Worm (Caenorhabditis elegans) whole organism, L4/young adult: ENCODE measurements around the gene M01B2.12.

Experiments used
- W03F9.2 ChIP-seq: fragments of 150-350 bp; optimal IDR thresholded peaks from 2 replicates; lab custom pipeline; 2014; ENCODE audit warnings: missing biosample characterization, missing genetic modification characterization
- dao-5 ChIP-seq: sonication (generic microtip); optimal IDR thresholded peaks from 2 replicates; lab custom pipeline; 2016; ENCODE audit warnings: missing genotype, missing genetic modification characterization, moderate library complexity, missing compliant biosample characterization
- him-1 ChIP-seq: sonication (generic microtip); optimal IDR thresholded peaks from 2 replicates; lab custom pipeline; 2016; ENCODE audit warnings: missing genotype, missing genetic modification reagents, missing genetic modification characterization, missing compliant biosample characterization

ce11 chrV:15310780-15311179, 46.7 kb upstream of the M01B2.12 start, which contains the start of gene irld-62:
- TF ChIP-seq him-1 = no peak
- TF ChIP-seq W03F9.2 (tag; lab: Kevin White, UChicago) = no peak
- no peak for TF ChIP-seq dao-5
